Worm (Caenorhabditis elegans) whole organism, L1 larva: Measurements from ENCODE around the gene ttbk-6.

Source experiments
- C34B4.2 ChIP-seq: sonication (generic microtip); optimal IDR thresholded peaks from 2 replicates; lab custom pipeline; 2017; ENCODE audit warnings: mild to moderate bottlenecking, missing genetic modification characterization, missing compliant biosample characterization
- Y116A8C.19 ChIP-seq: sonication (generic microtip); optimal IDR thresholded peaks from 2 replicates; lab custom pipeline; 2016; ENCODE audit warnings: missing compliant biosample characterization, missing genetic modification characterization, borderline replicate concordance
- aha-1 ChIP-seq: fragments of 150-350 bp; optimal IDR thresholded peaks from 2 replicates; lab custom pipeline; 2014; ENCODE audit warnings: missing biosample characterization, missing genetic modification characterization
- alr-1 ChIP-seq: fragments of 200-800 bp; sonication (Bioruptor generic); optimal IDR thresholded peaks from 2 replicates; lab custom pipeline; 2018; ENCODE audit warnings: borderline replicate concordance, mild to moderate bottlenecking, missing genetic modification characterization, missing compliant biosample characterization
- aly-2 ChIP-seq: fragments of 150-350 bp; optimal IDR thresholded peaks from 2 replicates; lab custom pipeline; 2014; ENCODE audit warnings: missing biosample characterization, missing genetic modification characterization
- blmp-1 ChIP-seq: fragments of 150-350 bp; optimal IDR thresholded peaks from 2 replicates; lab custom pipeline; 2014; ENCODE audit warnings: missing biosample characterization, missing genetic modification characterization
- dpl-1 ChIP-seq, 3 experiments: fragments of 150-350 bp in 2 of 3; sonication (generic microtip) in 1 of 3; optimal IDR thresholded peaks; 2 replicates each; lab custom pipeline; 2014 to 2017; ENCODE audit warnings: missing biosample characterization in 3 of 3, missing genetic modification characterization in 3 of 3, missing genetic modification reagents in 3 of 3
- efl-1 ChIP-seq, 4 experiments: fragments of 150-350 bp; optimal IDR thresholded peaks in 3 of 4; peaks in 1 of 4; 1 replicate in 1 of 4; 2 replicates in 3 of 4; lab custom pipeline; 2014; ENCODE audit warnings: missing biosample characterization in 2 of 4, missing genetic modification characterization in 2 of 4, missing genetic modification reagents in 2 of 4
- egl-27 ChIP-seq, 2 experiments: fragments of 150-350 bp in 1 of 2; sonication (generic microtip); optimal IDR thresholded peaks; 3 replicates each; lab custom pipeline; 2017 to 2018; ENCODE audit warnings: missing biosample characterization in 2 of 2, missing genetic modification characterization in 2 of 2, missing genetic modification reagents in 2 of 2
- elt-2 ChIP-seq: sonication (generic microtip); optimal IDR thresholded peaks from 2 replicates; lab custom pipeline; 2016; ENCODE audit warnings: missing genetic modification characterization, mild to moderate bottlenecking, inconsistent platforms, missing compliant biosample characterization, missing genetic modification reagents
- ets-5 ChIP-seq: fragments of 200-800 bp; sonication (Bioruptor generic); IDR thresholded peaks from 2 replicates; pipeline ENCODE4 v1.3.6; 2022; ENCODE audit warnings: missing genetic modification characterization, missing compliant biosample characterization
- fos-1 ChIP-seq: fragments of 150-350 bp; optimal IDR thresholded peaks from 2 replicates; lab custom pipeline; 2014; ENCODE audit warnings: missing biosample characterization, missing genetic modification characterization
- hlh-17 ChIP-seq: fragments of 200-800 bp; sonication (Bioruptor generic); optimal IDR thresholded peaks from 2 replicates; lab custom pipeline; 2018; ENCODE audit warnings: missing genetic modification characterization, mild to moderate bottlenecking, missing compliant biosample characterization, moderate library complexity, borderline replicate concordance
- hlh-4 ChIP-seq: sonication (generic microtip); optimal IDR thresholded peaks from 2 replicates; lab custom pipeline; 2016; ENCODE audit warnings: mild to moderate bottlenecking, missing genetic modification characterization, missing compliant biosample characterization
- lin-13 ChIP-seq: fragments of 150-350 bp; optimal IDR thresholded peaks from 2 replicates; lab custom pipeline; 2014; ENCODE audit warnings: missing biosample characterization, missing genetic modification reagents, missing genetic modification characterization
- lin-14 ChIP-seq: fragments of 200-800 bp; sonication (Bioruptor generic); optimal IDR thresholded peaks from 2 replicates; lab custom pipeline; 2018; ENCODE audit warnings: mild to moderate bottlenecking, missing genetic modification characterization, moderate library complexity, missing compliant biosample characterization
- lin-35 ChIP-seq, 2 experiments: fragments of 150-350 bp; optimal IDR thresholded peaks; 2 replicates each; lab custom pipeline; 2014; ENCODE audit warnings: missing biosample characterization in 2 of 2, missing genetic modification characterization in 2 of 2, missing genetic modification reagents in 2 of 2
- lir-3 ChIP-seq: sonication (generic microtip); optimal IDR thresholded peaks from 2 replicates; lab custom pipeline; 2016; ENCODE audit warnings: mild to moderate bottlenecking, missing genetic modification characterization, moderate library complexity, missing compliant biosample characterization; ENCODE audit not compliant: poor library complexity
- lsy-2 ChIP-seq, 2 experiments: fragments of 150-350 bp; optimal IDR thresholded peaks; 2 replicates each; lab custom pipeline; 2014; ENCODE audit warnings: missing biosample characterization in 2 of 2, missing genetic modification characterization in 2 of 2
- mab-9 ChIP-seq: fragments of 200-800 bp; sonication (Bioruptor generic); IDR thresholded peaks from 2 replicates; pipeline ENCODE4 v1.3.6; 2022; ENCODE audit warnings: missing genetic modification reagents, missing genetic modification characterization, missing compliant biosample characterization
- mdl-1 ChIP-seq, 2 experiments: fragments of 150-350 bp; optimal IDR thresholded peaks; 2 replicates each; lab custom pipeline; 2014 to 2017; ENCODE audit warnings: missing biosample characterization in 2 of 2, missing genetic modification characterization in 2 of 2, inconsistent platforms in 1 of 2
- mef-2 ChIP-seq: fragments of 150-350 bp; optimal IDR thresholded peaks from 2 replicates; lab custom pipeline; 2014; ENCODE audit warnings: missing biosample characterization, missing genetic modification characterization
- mep-1 ChIP-seq: fragments of 150-350 bp; optimal IDR thresholded peaks from 2 replicates; lab custom pipeline; 2014; ENCODE audit warnings: missing biosample characterization, missing genetic modification characterization
- nhr-11 ChIP-seq: fragments of 150-350 bp; optimal IDR thresholded peaks from 2 replicates; lab custom pipeline; 2014; ENCODE audit warnings: missing biosample characterization, missing genetic modification characterization
- nhr-19 ChIP-seq: fragments of 200-800 bp; sonication (Bioruptor generic); conservative IDR thresholded peaks from 2 replicates; pipeline ENCODE4 v1.3.6; 2022; ENCODE audit warnings: missing genetic modification characterization, missing compliant biosample characterization
- nhr-20 ChIP-seq: sonication (generic microtip); optimal IDR thresholded peaks from 2 replicates; lab custom pipeline; 2016; ENCODE audit warnings: mild to moderate bottlenecking, missing genetic modification characterization, missing compliant biosample characterization
- nhr-71 ChIP-seq: sonication (generic microtip); optimal IDR thresholded peaks from 2 replicates; lab custom pipeline; 2016; ENCODE audit warnings: mild to moderate bottlenecking, missing genetic modification characterization, moderate library complexity, missing compliant biosample characterization
- nhr-76 ChIP-seq: sonication (generic microtip); optimal IDR thresholded peaks from 2 replicates; lab custom pipeline; 2017; ENCODE audit warnings: missing biosample characterization, missing genetic modification characterization
- nhr-77 ChIP-seq: fragments of 150-350 bp; optimal IDR thresholded peaks from 2 replicates; lab custom pipeline; 2014; ENCODE audit warnings: missing biosample characterization, missing genetic modification characterization
- nhr-84 ChIP-seq: sonication (generic microtip); optimal IDR thresholded peaks from 2 replicates; lab custom pipeline; 2017; ENCODE audit warnings: missing biosample characterization, missing genetic modification characterization
- nhr-90 ChIP-seq: sonication (generic microtip); optimal IDR thresholded peaks from 2 replicates; lab custom pipeline; 2016; ENCODE audit warnings: mild to moderate bottlenecking, missing genetic modification characterization, missing compliant biosample characterization; ENCODE audit not compliant: poor library complexity
- pax-3 ChIP-seq: fragments of 200-800 bp; sonication (Bioruptor generic); optimal IDR thresholded peaks from 2 replicates; lab custom pipeline; 2018; ENCODE audit warnings: mild to moderate bottlenecking, missing genetic modification characterization, moderate library complexity, missing compliant biosample characterization
- pqm-1 ChIP-seq: sonication (generic microtip); optimal IDR thresholded peaks from 3 replicates; lab custom pipeline; 2017; ENCODE audit warnings: missing biosample characterization, missing genetic modification characterization
- snu-23 ChIP-seq: sonication (generic microtip); optimal IDR thresholded peaks from 2 replicates; lab custom pipeline; 2016; ENCODE audit warnings: missing genetic modification characterization, missing compliant biosample characterization
- sup-37 ChIP-seq: fragments of 200-800 bp; sonication (Bioruptor generic); optimal IDR thresholded peaks from 2 replicates; lab custom pipeline; 2018; ENCODE audit warnings: mild to moderate bottlenecking, missing genetic modification characterization, missing compliant biosample characterization
- swsn-7 ChIP-seq: sonication (generic microtip); optimal IDR thresholded peaks from 2 replicates; lab custom pipeline; 2016; ENCODE audit warnings: missing genetic modification characterization, missing compliant biosample characterization
- tbx-2 ChIP-seq: sonication (generic microtip); optimal IDR thresholded peaks from 2 replicates; lab custom pipeline; 2016; ENCODE audit warnings: missing genetic modification characterization, missing compliant biosample characterization
- unc-130 ChIP-seq: fragments of 150-350 bp; optimal IDR thresholded peaks from 2 replicates; lab custom pipeline; 2017; ENCODE audit warnings: missing biosample characterization, missing genetic modification characterization, inconsistent platforms
- unc-30 ChIP-seq: sonication (generic microtip); optimal IDR thresholded peaks from 2 replicates; lab custom pipeline; 2017; ENCODE audit warnings: missing biosample characterization, missing genetic modification characterization
- unc-62 ChIP-seq: fragments of 150-350 bp; optimal IDR thresholded peaks from 2 replicates; lab custom pipeline; 2014; ENCODE audit warnings: missing biosample characterization, missing genetic modification reagents, missing genetic modification characterization
- unc-98 ChIP-seq: fragments of 200-800 bp; sonication (Bioruptor generic); IDR thresholded peaks from 2 replicates; pipeline ENCODE4 v1.3.6; 2022; ENCODE audit warnings: missing genetic modification characterization, missing compliant biosample characterization
- zag-1 ChIP-seq: fragments of 150-350 bp; optimal IDR thresholded peaks from 2 replicates; lab custom pipeline; 2014; ENCODE audit warnings: missing biosample characterization, missing genetic modification characterization

ttbk-6 gene

ce11 chrIII:5068675-5069233 lies 5.7 kb upstream of the ttbk-6 start, which contains the start of the genes C45G9.11 and C45G9.2 (continued):
- TF ChIP-seq sup-37 (GFP tag; lab: Kevin White, UChicago): peak; percentile 69
- TF ChIP-seq nhr-20 (tag; lab: Kevin White, UChicago): peak; percentile 85
- TF ChIP-seq aha-1 (tag; lab: Kevin White, UChicago): no peak

ce11 chrIII:5071509-5071908 lies 3.0 kb upstream of the ttbk-6 start, which contains the start of gene C45G9.12:
TSS of gene C45G9.12 (minus strand) at chrIII:5071609.
- TF ChIP-seq alr-1 (tag; lab: Kevin White, UChicago) (no peak), efl-1 (optimal IDR thresholded peaks at IDR 0.05; lab: Kevin White, UChicago) (no peak), efl-1 (GFP tag; optimal IDR thresholded peaks at IDR 0.05 in 1 of 2; lab: Kevin White, UChicago) (peak in 1 of 2 experiments; percentile 21)

ce11 chrIII:5076569-5076968 lies 2.1 kb downstream of the ttbk-6 start:
- TF ChIP-seq pax-3 (tag; lab: Kevin White, UChicago): no peak
- peak in 1 of 2 experiments; percentile 2 for TF ChIP-seq lin-35 (GFP tag; optimal IDR thresholded peaks at IDR 0.05; lab: Kevin White, UChicago)
- no peak for TF ChIP-seq lir-3
- TF ChIP-seq dpl-1 (GFP tag; optimal IDR thresholded peaks at IDR 0.05; lab: Kevin White, UChicago): peak in 1 of 3 experiments; percentile 48
- peak; percentile 56 to 69 for TF ChIP-seq efl-1 (optimal IDR thresholded peaks at IDR 0.05; lab: Kevin White, UChicago)
- peak in 1 of 2 experiments; percentile 27 for TF ChIP-seq efl-1 (GFP tag; optimal IDR thresholded peaks at IDR 0.05 in 1 of 2; lab: Kevin White, UChicago)
- TF ChIP-seq Y116A8C.19 (tag; lab: Kevin White, UChicago): no peak
- TF ChIP-seq, all 84 proteins: peak for 3

DNA sequence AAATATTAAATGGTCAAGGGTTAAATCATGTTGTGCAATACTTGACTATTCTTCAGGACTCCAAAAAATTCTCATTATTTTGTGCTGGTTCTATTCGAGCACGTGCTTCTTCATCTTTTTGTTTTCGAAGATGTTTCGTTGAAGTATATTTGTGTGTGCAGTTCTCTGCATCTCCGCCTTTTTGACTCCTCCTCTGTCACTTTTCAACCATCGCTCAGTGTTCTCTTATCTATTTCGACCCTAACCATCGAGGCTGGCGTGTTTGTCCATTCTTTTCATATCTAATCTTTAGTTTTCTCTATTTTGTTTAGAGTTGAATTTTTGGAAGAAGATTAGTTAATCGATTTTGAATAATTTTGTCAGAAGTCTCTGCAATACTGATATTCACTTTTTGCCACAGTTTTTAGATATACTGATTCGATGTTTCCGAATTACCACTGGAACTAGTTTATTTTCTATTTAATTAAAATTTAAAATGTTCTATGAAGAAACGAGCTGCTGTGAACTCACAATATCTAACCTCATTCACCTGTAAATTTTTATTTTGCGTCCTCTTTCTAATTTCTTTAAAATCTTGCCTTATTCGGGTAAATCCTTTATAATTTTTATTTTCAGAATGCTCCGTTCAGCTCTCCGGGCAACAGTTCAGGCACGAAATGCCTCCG lies 2.8 kb downstream of the ttbk-6 start, which contains the start of gene alh-1:
alh-1 (plus strand) TSS at position 615 of the 665 bp plus-strand sequence.
- TF ChIP-seq snu-23 (peak; percentile 35), zag-1 (no peak), mef-2 (no peak), C34B4.2 (no peak), mep-1 (peak; percentile 21), mab-9 (GFP tag; lab: Robert Waterston, UW) (no peak), hlh-4 (no peak), lin-13 (no peak), egl-27 (tag; optimal IDR thresholded peaks at IDR 0.05; lab: Kevin White, UChicago) (no peak), swsn-7 (no peak), tbx-2 (tag; lab: Kevin White, UChicago) (no peak), unc-98 (GFP tag; lab: Robert Waterston, UW) (no peak), blmp-1 (tag; lab: Kevin White, UChicago) (peak; percentile 39), elt-2 (peak; percentile 48), unc-130 (tag; lab: Kevin White, UChicago) (no peak), ets-5 (no peak), mdl-1 (tag; optimal IDR thresholded peaks at IDR 0.05; lab: Kevin White, UChicago) (peak in 1 of 2 experiments; percentile 57), nhr-19 (GFP tag; lab: Robert Waterston, UW) (peak; percentile 49), unc-62 (no peak), aly-2 (tag; lab: Kevin White, UChicago) (no peak), nhr-11 (tag; lab: Kevin White, UChicago) (no peak), lin-14 (GFP tag; lab: Kevin White, UChicago) (peak; percentile 53), nhr-71 (tag; lab: Kevin White, UChicago) (peak; percentile 43), lin-35 (GFP tag; optimal IDR thresholded peaks at IDR 0.05; lab: Kevin White, UChicago) (peak in 1 of 2 experiments; percentile 7), nhr-77 (tag; lab: Kevin White, UChicago) (peak; percentile 2), hlh-17 (GFP tag; lab: Kevin White, UChicago) (no peak), fos-1 (tag; lab: Kevin White, UChicago) (no peak), dpl-1 (GFP tag; optimal IDR thresholded peaks at IDR 0.05; lab: Kevin White, UChicago) (no peak), nhr-90 (tag; lab: Kevin White, UChicago) (no peak), nhr-84 (tag; lab: Kevin White, UChicago) (no peak), efl-1 (optimal IDR thresholded peaks at IDR 0.05; lab: Kevin White, UChicago) (peak in 1 of 2 experiments; percentile 6), efl-1 (GFP tag; optimal IDR thresholded peaks at IDR 0.05 in 1 of 2; lab: Kevin White, UChicago) (peak in 1 of 2 experiments; percentile 88), lsy-2 (tag; optimal IDR thresholded peaks at IDR 0.05; lab: Kevin White, UChicago) (peak in 1 of 2 experiments; percentile 4), nhr-76 (no peak), pqm-1 (tag; lab: Kevin White, UChicago) (no peak), unc-30 (no peak)
